Worm (Caenorhabditis elegans) whole organism, L4 larva: ENCODE data around the gene cdh-7.

ENCODE experiments used
- D1046.2 ChIP-seq: fragments of 200-800 bp; sonication (Bioruptor generic); IDR thresholded peaks from 2 replicates; pipeline ENCODE4 v1.3.6; 2022; ENCODE audit warnings: missing genetic modification characterization, missing compliant biosample characterization
- F44E2.7 ChIP-seq: fragments of 200-800 bp; sonication (Bioruptor generic); IDR thresholded peaks from 2 replicates; pipeline ENCODE4 v2.1.2; 2022; ENCODE audit warnings: missing genetic modification characterization, missing compliant biosample characterization
- F49E8.2 ChIP-seq: sonication (generic microtip); optimal IDR thresholded peaks from 2 replicates; lab custom pipeline; 2016; ENCODE audit warnings: missing compliant biosample characterization, mild to moderate bottlenecking, missing genetic modification characterization, borderline replicate concordance
- R02D3.7 ChIP-seq: fragments of 150-350 bp; sonication (generic microtip); optimal IDR thresholded peaks from 3 replicates; lab custom pipeline; 2014; ENCODE audit warnings: missing biosample characterization, missing genetic modification characterization
- T20F7.1 ChIP-seq: fragments of 200-800 bp; sonication (Bioruptor generic); optimal IDR thresholded peaks from 2 replicates; lab custom pipeline; 2018; ENCODE audit warnings: mild to moderate bottlenecking, missing genetic modification characterization, missing compliant biosample characterization
- T26A8.4 ChIP-seq: fragments of 200-800 bp; sonication (Bioruptor generic); IDR thresholded peaks from 2 replicates; pipeline ENCODE4 v1.3.6; 2022; ENCODE audit warnings: missing genetic modification characterization, missing compliant biosample characterization
- Y105C5A.15 ChIP-seq: fragments of 200-800 bp; sonication (Bioruptor generic); IDR thresholded peaks from 2 replicates; pipeline ENCODE4 v1.3.6; 2022; ENCODE audit warnings: missing genetic modification characterization, missing compliant biosample characterization
- Y48G9A.11 ChIP-seq: fragments of 200-800 bp; sonication (Bioruptor generic); IDR thresholded peaks from 2 replicates; pipeline ENCODE4 v1.3.6; 2022; ENCODE audit warnings: missing genetic modification reagents, missing genetic modification characterization, missing compliant biosample characterization
- ZK546.5 ChIP-seq, 2 experiments: sonication (generic microtip); optimal IDR thresholded peaks; 2 replicates each; lab custom pipeline; 2017; ENCODE audit warnings: missing biosample characterization in 2 of 2, missing genetic modification characterization in 2 of 2
- aly-2 ChIP-seq: sonication (generic microtip); optimal IDR thresholded peaks from 2 replicates; lab custom pipeline; 2018; ENCODE audit warnings: missing biosample characterization, missing genetic modification characterization
- attf-4 ChIP-seq: sonication (generic microtip); optimal IDR thresholded peaks from 3 replicates; lab custom pipeline; 2017; ENCODE audit warnings: missing biosample characterization, missing genetic modification characterization
- ceh-28 ChIP-seq: fragments of 150-350 bp; optimal IDR thresholded peaks from 2 replicates; lab custom pipeline; 2014; ENCODE audit warnings: missing biosample characterization, missing genetic modification reagents, missing genetic modification characterization
- ceh-32 ChIP-seq: sonication (generic microtip); optimal IDR thresholded peaks from 2 replicates; lab custom pipeline; 2016; ENCODE audit warnings: mild to moderate bottlenecking, missing genetic modification characterization, missing compliant biosample characterization; ENCODE audit not compliant: poor library complexity
- ces-1 ChIP-seq: fragments of 150-350 bp; sonication (generic microtip); optimal IDR thresholded peaks from 4 replicates; lab custom pipeline; 2014; ENCODE audit warnings: missing biosample characterization, missing genetic modification reagents, missing genetic modification characterization
- cey-2 ChIP-seq: sonication (generic microtip); optimal IDR thresholded peaks from 3 replicates; lab custom pipeline; 2017; ENCODE audit warnings: missing genetic modification characterization, mild to moderate bottlenecking, missing compliant biosample characterization, antibody characterized with exemption, borderline replicate concordance; ENCODE audit not compliant: insufficient read depth
- daf-12 ChIP-seq: fragments of 150-350 bp; optimal IDR thresholded peaks from 2 replicates; lab custom pipeline; 2014; ENCODE audit warnings: missing biosample characterization, missing genetic modification reagents, missing genetic modification characterization
- daf-16 ChIP-seq, 3 experiments: sonication (generic microtip); optimal IDR thresholded peaks; 2 replicates each; lab custom pipeline; 2016 to 2017; ENCODE audit warnings: missing genetic modification characterization in 3 of 3, missing genetic modification reagents in 3 of 3, mild to moderate bottlenecking in 2 of 3, missing compliant biosample characterization in 2 of 3, missing biosample characterization in 1 of 3, moderate library complexity in 1 of 3
- dmd-6 ChIP-seq: fragments of 200-800 bp; sonication (Bioruptor generic); IDR thresholded peaks from 2 replicates; pipeline ENCODE4 v1.3.6; 2022; ENCODE audit warnings: missing genetic modification reagents, missing genetic modification characterization, missing compliant biosample characterization
- dmd-9 ChIP-seq: fragments of 200-800 bp; sonication (Bioruptor generic); IDR thresholded peaks from 2 replicates; pipeline ENCODE4 v1.3.6; 2022; ENCODE audit warnings: missing genetic modification reagents, missing genetic modification characterization, missing compliant biosample characterization
- dpl-1 ChIP-seq: fragments of 150-350 bp; optimal IDR thresholded peaks from 2 replicates; lab custom pipeline; 2014; ENCODE audit warnings: missing biosample characterization, missing genetic modification reagents, missing genetic modification characterization
- duxl-1 ChIP-seq: sonication (generic microtip); optimal IDR thresholded peaks from 2 replicates; lab custom pipeline; 2016; ENCODE audit warnings: mild to moderate bottlenecking, missing genetic modification characterization, moderate library complexity, missing compliant biosample characterization; ENCODE audit not compliant: poor library complexity
- fkh-10 ChIP-seq: fragments of 150-350 bp; optimal IDR thresholded peaks from 2 replicates; lab custom pipeline; 2014; ENCODE audit warnings: missing biosample characterization, missing genetic modification reagents, missing genetic modification characterization
- fos-1 ChIP-seq: fragments of 150-350 bp; optimal IDR thresholded peaks from 2 replicates; lab custom pipeline; 2014; ENCODE audit warnings: missing biosample characterization, missing genetic modification characterization
- gei-8 ChIP-seq: fragments of 200-800 bp; sonication (Bioruptor generic); optimal IDR thresholded peaks from 2 replicates; lab custom pipeline; 2018; ENCODE audit warnings: mild to moderate bottlenecking, missing genetic modification characterization, missing compliant biosample characterization
- hlh-30 ChIP-seq: sonication (generic microtip); optimal IDR thresholded peaks from 2 replicates; lab custom pipeline; 2017; ENCODE audit warnings: antibody characterized with exemption, mild to moderate bottlenecking, missing genetic modification characterization, missing compliant biosample characterization; ENCODE audit not compliant: insufficient read depth
- jun-1 ChIP-seq: fragments of 150-350 bp; optimal IDR thresholded peaks from 2 replicates; lab custom pipeline; 2014; ENCODE audit warnings: missing biosample characterization, missing genetic modification reagents, missing genetic modification characterization
- lin-1 ChIP-seq: fragments of 200-800 bp; sonication (Bioruptor generic); IDR thresholded peaks from 2 replicates; pipeline ENCODE4 v1.3.6; 2022; ENCODE audit warnings: missing genetic modification reagents, missing genetic modification characterization, missing compliant biosample characterization
- lin-15B ChIP-seq: fragments of 150-350 bp; sonication (generic microtip); optimal IDR thresholded peaks from 3 replicates; lab custom pipeline; 2014; ENCODE audit warnings: missing biosample characterization, missing genetic modification characterization
- lin-38 ChIP-seq: fragments of 200-800 bp; sonication (Bioruptor generic); IDR thresholded peaks from 2 replicates; pipeline ENCODE4 v1.3.6; 2022; ENCODE audit warnings: missing genetic modification reagents, missing genetic modification characterization, missing compliant biosample characterization
- lin-39 ChIP-seq: fragments of 150-350 bp; optimal IDR thresholded peaks from 2 replicates; lab custom pipeline; 2014; ENCODE audit warnings: missing biosample characterization, missing genetic modification reagents, missing genetic modification characterization
- lsy-2 ChIP-seq, 2 experiments: fragments of 150-350 bp in 1 of 2; sonication (generic microtip) in 1 of 2; optimal IDR thresholded peaks; 2 replicates each; lab custom pipeline; 2014 to 2017; ENCODE audit warnings: missing biosample characterization in 2 of 2, missing genetic modification characterization in 2 of 2
- madf-9 ChIP-seq: fragments of 200-800 bp; sonication (Bioruptor generic); conservative IDR thresholded peaks from 2 replicates; pipeline ENCODE4 v1.3.6; 2022; ENCODE audit warnings: missing genetic modification reagents, missing genetic modification characterization, missing compliant biosample characterization
- mdl-1 ChIP-seq, 2 experiments: fragments of 150-350 bp in 1 of 2; sonication (generic microtip) in 1 of 2; optimal IDR thresholded peaks; 2 replicates each; lab custom pipeline; 2014 to 2017; ENCODE audit warnings: missing biosample characterization in 2 of 2, missing genetic modification characterization in 2 of 2
- mdt-29 ChIP-seq: fragments of 200-800 bp; sonication (Bioruptor generic); IDR thresholded peaks from 2 replicates; pipeline ENCODE4 v1.3.6; 2022; ENCODE audit warnings: missing genetic modification reagents, missing genetic modification characterization, missing compliant biosample characterization
- mep-1 ChIP-seq: fragments of 150-350 bp; sonication (generic microtip); optimal IDR thresholded peaks from 3 replicates; lab custom pipeline; 2014; ENCODE audit warnings: missing biosample characterization, missing genetic modification characterization
- nhr-10 ChIP-seq: fragments of 150-350 bp; optimal IDR thresholded peaks from 2 replicates; lab custom pipeline; 2014; ENCODE audit warnings: missing biosample characterization, missing genetic modification characterization
- nhr-111 ChIP-seq: fragments of 200-800 bp; sonication (Bioruptor generic); optimal IDR thresholded peaks from 2 replicates; lab custom pipeline; 2018; ENCODE audit warnings: mild to moderate bottlenecking, missing genetic modification characterization, missing compliant biosample characterization
- nhr-237 ChIP-seq: sonication (generic microtip); optimal IDR thresholded peaks from 2 replicates; lab custom pipeline; 2017; ENCODE audit warnings: missing biosample characterization, missing genetic modification characterization
- nhr-25 ChIP-seq: sonication (generic microtip); optimal IDR thresholded peaks from 2 replicates; lab custom pipeline; 2017; ENCODE audit warnings: missing genetic modification characterization, mild to moderate bottlenecking, missing compliant biosample characterization, antibody characterized with exemption, moderate library complexity, borderline replicate concordance; ENCODE audit not compliant: insufficient read depth
- nhr-28 ChIP-seq: fragments of 150-350 bp; optimal IDR thresholded peaks from 2 replicates; lab custom pipeline; 2014; ENCODE audit warnings: missing biosample characterization, missing genetic modification characterization
- nhr-42 ChIP-seq: fragments of 200-800 bp; sonication (Bioruptor generic); IDR thresholded peaks from 2 replicates; pipeline ENCODE4 v1.3.6; 2022; ENCODE audit warnings: missing genetic modification characterization, missing compliant biosample characterization
- nhr-6 ChIP-seq: fragments of 150-350 bp; optimal IDR thresholded peaks from 2 replicates; lab custom pipeline; 2014; ENCODE audit warnings: missing biosample characterization, missing genetic modification characterization
- nhr-76 ChIP-seq: fragments of 150-350 bp; optimal IDR thresholded peaks from 2 replicates; lab custom pipeline; 2014; ENCODE audit warnings: missing biosample characterization, missing genetic modification characterization
- pqm-1 ChIP-seq: sonication (generic microtip); optimal IDR thresholded peaks from 2 replicates; lab custom pipeline; 2017; ENCODE audit warnings: missing biosample characterization, missing genetic modification characterization
- sdz-12 ChIP-seq: fragments of 200-800 bp; sonication (Bioruptor generic); optimal IDR thresholded peaks from 2 replicates; lab custom pipeline; 2018; ENCODE audit warnings: mild to moderate bottlenecking, missing genetic modification characterization, missing compliant biosample characterization
- snpc-4 ChIP-seq: fragments of 150-350 bp; optimal IDR thresholded peaks from 2 replicates; lab custom pipeline; 2014; ENCODE audit warnings: missing biosample characterization, missing genetic modification characterization
- tag-97 ChIP-seq: fragments of 200-800 bp; sonication (Bioruptor generic); IDR thresholded peaks from 2 replicates; pipeline ENCODE4 v1.3.6; 2022; ENCODE audit warnings: missing genetic modification characterization, missing compliant biosample characterization
- zag-1 ChIP-seq: fragments of 150-350 bp; optimal IDR thresholded peaks from 2 replicates; lab custom pipeline; 2014; ENCODE audit warnings: missing biosample characterization, missing genetic modification characterization
- zfp-2 ChIP-seq: sonication (generic microtip); optimal IDR thresholded peaks from 2 replicates; lab custom pipeline; 2016; ENCODE audit warnings: mild to moderate bottlenecking, missing genetic modification characterization, missing compliant biosample characterization
- zip-2 ChIP-seq: fragments of 150-350 bp; optimal IDR thresholded peaks from 2 replicates; lab custom pipeline; 2014; ENCODE audit warnings: missing biosample characterization, missing genetic modification characterization
- ztf-11 ChIP-seq: fragments of 150-350 bp; optimal IDR thresholded peaks from 2 replicates; lab custom pipeline; 2014; ENCODE audit warnings: missing biosample characterization, missing genetic modification characterization
- ztf-7 ChIP-seq: fragments of 150-350 bp; optimal IDR thresholded peaks from 2 replicates; lab custom pipeline; 2014; ENCODE audit warnings: missing biosample characterization, missing genetic modification characterization

The cdh-7 gene

ce11 chrII:14811472-14811871 lies 31.6 kb upstream of the cdh-7 start (continued):
- TF ChIP-seq ceh-28 (tag; lab: Kevin White, UChicago) (no peak), dmd-9 (no peak), hlh-30 (tag; lab: Kevin White, UChicago) (peak; percentile 28), nhr-237 (tag; lab: Kevin White, UChicago) (no peak), madf-9 (GFP tag; lab: Robert Waterston, UW) (no peak), tag-97 (GFP tag; lab: Robert Waterston, UW) (no peak), D1046.2 (GFP tag; lab: Robert Waterston, UW) (no peak), ceh-32 (no peak), attf-4 (no peak), mep-1 (tag; lab: Kevin White, UChicago) (peak; percentile 37), zfp-2 (tag; lab: Kevin White, UChicago) (no peak), daf-12 (tag; lab: Kevin White, UChicago) (no peak), lin-38 (GFP tag; lab: Robert Waterston, UW) (no peak), R02D3.7 (tag; lab: Kevin White, UChicago) (peak; percentile 11), daf-16 (GFP tag; optimal IDR thresholded peaks at IDR 0.05; lab: Kevin White, UChicago) (no peak), daf-16 (tag; optimal IDR thresholded peaks at IDR 0.05; lab: Kevin White, UChicago) (peak; percentile 77), duxl-1 (tag; lab: Kevin White, UChicago) (peak; percentile 1), lin-39 (tag; lab: Kevin White, UChicago) (no peak), dpl-1 (GFP tag; lab: Kevin White, UChicago) (peak; percentile 4), mdt-29 (GFP tag; lab: Robert Waterston, UW) (no peak), nhr-10 (no peak), zip-2 (tag; lab: Kevin White, UChicago) (no peak), T20F7.1 (no peak), F49E8.2 (no peak), mdl-1 (tag; optimal IDR thresholded peaks at IDR 0.05; lab: Kevin White, UChicago) (peak in 1 of 2 experiments; percentile 27), lin-1 (no peak), nhr-25 (tag; lab: Kevin White, UChicago) (no peak), ces-1 (GFP tag; lab: Kevin White, UChicago) (no peak), fos-1 (tag; lab: Kevin White, UChicago) (no peak), zag-1 (tag; lab: Kevin White, UChicago) (no peak), cey-2 (tag; lab: Kevin White, UChicago) (no peak), gei-8 (GFP tag; lab: Kevin White, UChicago) (no peak), fkh-10 (GFP tag; lab: Kevin White, UChicago) (no peak), jun-1 (tag; lab: Kevin White, UChicago) (peak; percentile 36), T26A8.4 (GFP tag; lab: Robert Waterston, UW) (no peak), snpc-4 (tag; lab: Kevin White, UChicago) (no peak), Y48G9A.11 (no peak), lin-15B (no peak), dmd-6 (GFP tag; lab: Robert Waterston, UW) (peak; percentile 71), aly-2 (tag; lab: Kevin White, UChicago) (no peak), nhr-28 (tag; lab: Kevin White, UChicago) (peak; percentile 98), lsy-2 (tag; optimal IDR thresholded peaks at IDR 0.05; lab: Kevin White, UChicago) (peak in 1 of 2 experiments; percentile 3), nhr-76 (tag; lab: Kevin White, UChicago) (no peak), F44E2.7 (no peak), nhr-111 (GFP tag; lab: Kevin White, UChicago) (no peak), pqm-1 (tag; lab: Kevin White, UChicago) (peak; percentile 30), ztf-7 (tag; lab: Kevin White, UChicago) (no peak), nhr-42 (GFP tag; lab: Robert Waterston, UW) (0 out of 2 replicates have a peak, but pooled peaks have one; percentile 4), ztf-11 (tag; lab: Kevin White, UChicago) (no peak), sdz-12 (GFP tag; lab: Kevin White, UChicago) (no peak), Y105C5A.15 (GFP tag; lab: Robert Waterston, UW) (no peak), ZK546.5 (tag; optimal IDR thresholded peaks at IDR 0.05; lab: Kevin White, UChicago) (no peak), nhr-6 (tag; lab: Kevin White, UChicago) (peak; percentile 64)
